Fruit fly (Drosophila melanogaster) whole organism, embryonic: ENCODE measurements around the gene CG13989.

Experiments
- CG2120 ChIP-seq: fragments of 200-800 bp; sonication (Bioruptor generic); optimal IDR thresholded peaks from 3 replicates; lab custom pipeline; 2016; ENCODE audit warnings: missing biosample characterization, missing genetic modification characterization
- CG4854 ChIP-seq: fragments of 200-800 bp; sonication (Bioruptor generic); optimal IDR thresholded peaks from 2 replicates; lab custom pipeline; 2016; ENCODE audit warnings: missing biosample characterization, missing genetic modification characterization, inconsistent platforms
- CG8924 ChIP-seq: fragments of 200-800 bp; optimal IDR thresholded peaks from 3 replicates; lab custom pipeline; 2019; ENCODE audit warnings: missing biosample characterization, mild to moderate bottlenecking, missing genetic modification characterization, moderate library complexity
- CG9932 ChIP-seq: fragments of 200-800 bp; sonication (Bioruptor generic); IDR thresholded peaks from 2 replicates; pipeline ENCODE4 v1.3.6; 2022; ENCODE audit warnings: missing biosample characterization, missing genetic modification characterization
- Gsc ChIP-seq: fragments of 200-800 bp; sonication (Bioruptor generic); IDR thresholded peaks from 2 replicates; pipeline ENCODE4 v1.3.6; 2022; ENCODE audit warnings: missing biosample characterization, missing genetic modification characterization
- NC2β ChIP-seq: fragments of 200-800 bp; sonication (Bioruptor generic); optimal IDR thresholded peaks from 2 replicates; lab custom pipeline; 2016; ENCODE audit warnings: missing biosample characterization, missing genetic modification characterization
- NK7.1 ChIP-seq: fragments of 200-800 bp; sonication (Bioruptor generic); optimal IDR thresholded peaks from 3 replicates; lab custom pipeline; 2016; ENCODE audit warnings: missing biosample characterization, missing genetic modification characterization
- phol ChIP-seq: fragments of 200-800 bp; sonication (Bioruptor generic); optimal IDR thresholded peaks from 3 replicates; lab custom pipeline; 2018; ENCODE audit warnings: missing biosample characterization, mild to moderate bottlenecking, missing genetic modification characterization, moderate library complexity

dm6 chr2L:6176408-6176807 lies 16.2 kb downstream of the CG13989 start:
- TF ChIP-seq phol (no peak), NK7.1 (GFP tag; lab: Kevin White, UChicago) (no peak), CG8924 (tag; lab: Kevin White, UChicago) (no peak), CG4854 (no peak), CG9932 (GFP tag; lab: Robert Waterston, UW) (no peak), Gsc (GFP tag; lab: Robert Waterston, UW) (no peak), CG2120 (GFP tag; lab: Kevin White, UChicago) (no peak), NC2β (GFP tag; lab: Kevin White, UChicago) (no peak)
